Worm (Caenorhabditis elegans): ENCODE results near the gene pygo-1.
"Not testable (repeated sequence)": the region's sequence is repeated elsewhere in the genome, so short reads cannot be mapped to it uniquely, and the experiment has no call there.

The pygo-1 gene

DNA sequence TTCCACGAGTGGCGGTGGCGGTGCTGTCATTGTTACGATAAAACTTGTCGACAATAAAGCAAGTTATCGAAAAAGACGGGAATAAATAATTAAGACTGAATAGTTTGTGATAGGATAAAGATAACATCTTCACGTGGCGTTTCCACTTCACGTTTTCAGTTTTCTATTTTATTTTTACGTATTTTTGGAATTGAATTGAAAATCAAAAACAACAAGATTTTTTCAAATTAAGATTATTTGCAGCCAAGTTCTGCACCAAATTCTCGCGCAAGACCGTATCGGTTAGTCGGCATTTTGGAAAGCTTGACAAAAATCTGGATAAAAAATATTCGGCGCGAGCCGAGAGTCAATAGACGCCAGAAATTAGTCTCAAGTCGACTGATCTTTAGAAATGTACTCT, 16.2 kb upstream of the pygo-1 start, which contains the start of gene ttbk-2.2:
ttbk-2.2 (minus strand) TSS at position 101 of the 400 bp plus-strand sequence.
- TF ChIP-seq sem-4 (tag; optimal IDR thresholded peaks at IDR 0.05); Y55F3AM.14 (GFP tag; optimal IDR thresholded peaks at IDR 0.05); zag-1 (tag; optimal IDR thresholded peaks at IDR 0.05): not testable (repeated sequence)

DNA sequence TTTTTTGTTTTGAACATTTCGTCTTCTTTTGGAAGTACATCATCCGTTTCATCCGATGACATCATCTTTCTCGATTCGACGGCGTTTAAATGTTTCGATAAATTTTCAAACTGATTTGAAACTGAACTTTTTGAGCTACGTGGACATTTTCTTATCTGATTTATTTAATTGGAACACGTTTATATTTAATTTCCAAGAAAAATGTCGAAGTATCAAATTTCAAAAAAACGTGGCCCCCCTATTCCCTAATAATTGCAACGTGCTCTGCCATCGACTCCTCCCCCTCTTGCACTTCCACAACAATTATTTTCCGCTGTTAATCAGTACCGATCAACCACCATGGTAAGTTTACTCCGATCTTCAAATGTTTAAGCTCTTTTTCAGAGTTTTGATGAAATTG, 14.6 kb upstream of the pygo-1 start, which contains the start of the genes R13H9.6 and rmd-6:
R13H9.6 (minus strand) TSS at position 101 of the 400 bp plus-strand sequence.
rmd-6 (plus strand) TSS at position 305 of the 400 bp plus-strand sequence.
- not testable (repeated sequence) for TF ChIP-seq skn-1 (tag; optimal IDR thresholded peaks at IDR 0.05); lin-13 (GFP tag; optimal IDR thresholded peaks at IDR 0.05); ceh-82 (tag; optimal IDR thresholded peaks at IDR 0.05)

DNA sequence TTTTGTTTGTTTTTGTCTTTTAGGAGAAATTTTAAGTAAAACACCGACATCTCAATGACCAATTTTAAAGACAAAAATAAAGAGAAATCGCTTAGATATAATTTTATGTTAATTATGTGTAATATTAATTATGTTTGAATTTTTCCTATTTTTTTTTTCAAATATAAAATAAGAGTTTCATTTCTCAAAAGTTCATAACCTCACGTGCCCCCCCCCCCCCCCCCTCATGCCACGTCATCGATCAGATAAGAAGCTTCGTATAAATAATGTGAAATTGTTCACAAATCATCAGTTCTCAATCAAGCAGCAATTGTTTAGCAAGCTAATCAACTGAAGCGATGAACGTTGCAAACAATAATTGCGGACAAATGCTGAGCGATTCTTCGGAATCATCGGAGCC, 12.5 kb upstream of the pygo-1 start, which contains the start of gene C02B10.6:
C02B10.6 (plus strand) TSS at position 301 of the 400 bp plus-strand sequence.
- TF ChIP-seq lin-39, nhr-11, nhr-25 (tag; optimal IDR thresholded peaks at IDR 0.05): not testable (repeated sequence)

DNA sequence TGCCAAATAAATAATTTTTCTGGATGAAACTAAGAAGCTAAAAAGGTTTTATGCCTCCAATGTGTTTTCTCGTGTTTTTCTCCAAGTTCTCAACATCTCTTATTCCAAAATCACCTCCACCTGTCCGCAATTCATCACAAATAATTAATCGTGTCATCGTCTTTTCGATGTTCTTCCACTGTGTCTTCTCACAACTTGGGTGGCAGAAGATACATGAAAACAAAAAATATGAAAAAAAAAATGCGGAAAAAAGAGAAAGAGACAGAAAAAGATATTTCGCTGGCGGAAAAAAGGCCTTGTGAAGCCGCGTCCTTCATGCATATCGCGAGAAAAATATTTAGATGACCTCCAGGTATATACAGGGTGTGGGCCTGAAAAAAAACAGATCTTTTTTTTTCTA, 9.3 kb upstream of the pygo-1 start:
- TF ChIP-seq nhr-10 (tag; optimal IDR thresholded peaks at IDR 0.05) (no peak), ceh-82 (tag; optimal IDR thresholded peaks at IDR 0.05) (no peak), fos-1 (tag; optimal IDR thresholded peaks at IDR 0.05) (no peak), blmp-1 (tag; optimal IDR thresholded peaks at IDR 0.05; ENCODE audit: insufficient read depth) (no peak), gmeb-1 (tag; optimal IDR thresholded peaks at IDR 0.05) (no peak), nhr-6 (tag; optimal IDR thresholded peaks at IDR 0.05) (no peak), nhr-25 (tag; optimal IDR thresholded peaks at IDR 0.05) (no peak), unc-39 (tag; optimal IDR thresholded peaks at IDR 0.05) (no peak), nhr-237 (tag; optimal IDR thresholded peaks at IDR 0.05) (no peak), ztf-1 (GFP tag; conservative IDR thresholded peaks at IDR 0.05) (no peak), mbf-1 (tag; optimal IDR thresholded peaks at IDR 0.05) (no peak), unc-62 (GFP tag; optimal IDR thresholded peaks at IDR 0.05) (no peak), sem-4 (tag; optimal IDR thresholded peaks at IDR 0.05) (no peak), sma-3 (GFP tag; optimal IDR thresholded peaks at IDR 0.05) (no peak), nhr-12 (tag; optimal IDR thresholded peaks at IDR 0.05) (no peak), F13H6.1 (tag; optimal IDR thresholded peaks at IDR 0.05) (no peak), lin-11 (tag; optimal IDR thresholded peaks at IDR 0.05) (no peak), nhr-23 (tag; optimal IDR thresholded peaks at IDR 0.05) (no peak), nhr-11 (tag; optimal IDR thresholded peaks at IDR 0.05) (no peak), ztf-4 (tag; optimal IDR thresholded peaks at IDR 0.05) (no peak)

DNA sequence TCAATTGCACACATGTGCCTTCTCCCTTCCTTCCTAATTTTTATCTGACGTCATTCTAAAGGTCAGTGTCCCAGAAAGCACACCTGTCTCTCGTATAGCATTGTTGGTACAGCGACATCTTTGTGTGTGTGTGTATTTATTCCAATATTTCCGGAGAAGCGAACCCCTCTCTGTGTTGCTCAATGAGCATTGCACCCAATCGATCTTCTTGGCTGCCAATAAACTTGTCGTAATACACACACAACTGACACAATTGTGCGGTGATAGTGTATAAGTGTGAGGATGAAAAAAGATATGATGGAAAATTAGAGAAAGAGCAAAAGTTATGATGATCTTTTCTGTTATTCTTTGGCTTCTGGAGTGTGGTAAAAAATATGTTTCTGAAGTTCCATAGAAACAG, 6.5 kb upstream of the pygo-1 start:
- TF ChIP-seq ceh-82 (tag; optimal IDR thresholded peaks at IDR 0.05) (no peak), ama-1 (optimal IDR thresholded peaks at IDR 0.05) (no peak), zag-1 (tag; optimal IDR thresholded peaks at IDR 0.05) (no peak), ztf-11 (tag; optimal IDR thresholded peaks at IDR 0.05) (no peak), lsy-2 (tag; optimal IDR thresholded peaks at IDR 0.05) (no peak)

DNA sequence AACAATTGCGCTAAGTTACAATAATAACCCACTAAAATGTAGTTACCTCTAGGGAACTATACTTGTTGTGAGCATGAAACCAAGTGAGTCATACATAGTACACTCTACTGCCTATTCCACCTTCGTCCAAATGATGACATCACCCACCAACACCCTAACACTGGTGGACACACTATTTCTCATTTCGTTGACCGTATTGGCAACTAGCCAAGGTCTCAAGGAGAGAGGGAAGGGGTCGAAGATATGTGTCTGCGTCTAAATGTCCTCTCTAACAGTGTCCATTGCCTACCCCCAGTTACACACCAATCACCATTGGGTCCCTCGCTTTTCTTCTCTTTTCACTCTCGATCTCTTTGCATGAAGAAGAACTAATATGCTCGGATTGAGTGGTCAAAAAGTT, 5.2 kb upstream of the pygo-1 start:
- TF ChIP-seq nhr-129 (tag; optimal IDR thresholded peaks at IDR 0.05) (peak; percentile 23), nhr-25 (tag; optimal IDR thresholded peaks at IDR 0.05) (no peak), peb-1 (tag; optimal IDR thresholded peaks at IDR 0.05) (no peak), fos-1 (tag; optimal IDR thresholded peaks at IDR 0.05) (peak; percentile 52)

DNA sequence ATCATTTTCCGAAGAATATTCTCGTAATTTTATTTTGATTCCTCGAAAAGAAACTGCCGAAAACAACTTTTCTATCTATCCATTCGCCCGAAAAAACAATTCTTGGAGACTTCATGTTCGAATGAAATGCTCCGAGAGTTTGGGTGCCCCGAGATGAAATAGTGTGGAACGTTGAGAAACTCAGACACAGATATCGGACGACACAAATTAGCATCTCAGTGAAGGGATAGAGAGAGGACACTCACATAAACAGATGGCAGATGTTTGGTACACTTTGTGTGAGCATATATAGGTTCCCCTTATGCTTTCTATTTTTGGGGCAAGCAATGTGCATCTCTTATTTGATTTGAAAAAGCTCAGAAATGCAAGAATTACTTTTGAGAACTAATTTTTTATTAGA, 4.3 kb upstream of the pygo-1 start:
- TF ChIP-seq nhr-6 (tag; optimal IDR thresholded peaks at IDR 0.05) (no peak), fos-1 (tag; optimal IDR thresholded peaks at IDR 0.05) (no peak), alr-1 (tag; optimal IDR thresholded peaks at IDR 0.05) (no peak), egl-27 (tag; optimal IDR thresholded peaks at IDR 0.05) (no peak), lin-11 (tag; optimal IDR thresholded peaks at IDR 0.05) (no peak), elt-1 (tag; optimal IDR thresholded peaks at IDR 0.05) (no peak), zag-1 (tag; optimal IDR thresholded peaks at IDR 0.05) (peak; percentile 3), unc-39 (tag; optimal IDR thresholded peaks at IDR 0.05) (no peak), nhr-12 (tag; optimal IDR thresholded peaks at IDR 0.05) (no peak), ztf-1 (GFP tag; conservative IDR thresholded peaks at IDR 0.05) (no peak), lsy-2 (tag; optimal IDR thresholded peaks at IDR 0.05) (peak in 1 of 2 experiments; percentile 48), Y55F3AM.14 (GFP tag; optimal IDR thresholded peaks at IDR 0.05) (no peak), mab-5 (tag; optimal IDR thresholded peaks at IDR 0.05) (no peak), nhr-25 (tag; optimal IDR thresholded peaks at IDR 0.05) (no peak), sem-4 (tag; optimal IDR thresholded peaks at IDR 0.05) (peak; percentile 39), crh-2 (tag; optimal IDR thresholded peaks at IDR 0.05) (peak; percentile 22), blmp-1 (tag; optimal IDR thresholded peaks at IDR 0.05; ENCODE audit: insufficient read depth) (no peak), unc-55 (GFP tag; optimal IDR thresholded peaks at IDR 0.05) (no peak), mdl-1 (tag; optimal IDR thresholded peaks at IDR 0.05) (no peak), ztf-11 (tag; optimal IDR thresholded peaks at IDR 0.05) (no peak), nhr-129 (tag; optimal IDR thresholded peaks at IDR 0.05) (no peak), ZK546.5 (tag; optimal IDR thresholded peaks at IDR 0.05) (no peak), sma-9 (GFP tag; optimal IDR thresholded peaks at IDR 0.05) (no peak), sma-9 (tag; optimal IDR thresholded peaks at IDR 0.05) (no peak), mbf-1 (tag; optimal IDR thresholded peaks at IDR 0.05) (no peak)
